Worm (Caenorhabditis elegans): ENCODE measurements around the gene nas-38.

DNA sequence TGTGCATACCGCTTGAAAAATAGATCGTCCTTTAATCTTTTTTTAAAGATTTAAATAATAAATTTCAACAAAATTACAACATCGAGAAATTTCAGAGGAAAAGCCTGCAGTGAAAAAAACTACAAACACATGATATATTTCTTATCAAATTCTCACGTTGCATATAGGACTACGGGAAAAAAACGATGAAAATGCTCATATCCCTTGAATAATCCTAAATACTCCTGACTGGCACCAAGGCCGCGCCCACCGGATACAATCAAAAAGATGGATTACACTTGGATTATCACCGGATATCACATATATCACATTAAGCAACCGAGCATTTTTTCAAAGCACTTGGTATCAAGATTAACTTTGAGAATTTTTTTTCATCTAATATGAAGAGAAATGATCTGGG is 43.9 kb upstream of the nas-38 start:
- TF ChIP-seq pat-9 (tag; optimal IDR thresholded peaks at IDR 0.05) (no peak), eyg-1 (tag; optimal IDR thresholded peaks at IDR 0.05) (no peak), ama-1 (optimal IDR thresholded peaks at IDR 0.05) (no peak)
